Worm (Caenorhabditis elegans): ENCODE measurements around the gene B0252.1.

- TF ChIP-seq tlf-1 (GFP tag; optimal IDR thresholded peaks at IDR 0.05) (no peak), ztf-3 (GFP tag; optimal IDR thresholded peaks at IDR 0.05) (no peak), lin-54 (GFP tag; optimal IDR thresholded peaks at IDR 0.05) (no peak), lsl-1 (GFP tag; optimal IDR thresholded peaks at IDR 0.05) (no peak), lin-35 (GFP tag; optimal IDR thresholded peaks at IDR 0.05) (no peak), pha-4 (tag; optimal IDR thresholded peaks at IDR 0.05) (no peak), egl-44 (GFP tag; IDR thresholded peaks at IDR 0.05) (no peak), athp-1 (tag; optimal IDR thresholded peaks at IDR 0.05) (no peak), ceh-40 (GFP tag; IDR thresholded peaks at IDR 0.05) (no peak), attf-6 (GFP tag; IDR thresholded peaks at IDR 0.05) (no peak), zfh-2 (GFP tag; conservative IDR thresholded peaks at IDR 0.05) (no peak), K11D2.4 (GFP tag; IDR thresholded peaks at IDR 0.05) (no peak), ztf-28 (GFP tag; IDR thresholded peaks at IDR 0.05) (no peak)
Measured at ce11 chrII:6901795-6902194, 17.7 kb upstream of the B0252.1 start, which contains the start of gene psmd-9.
